Worm (Caenorhabditis elegans) whole organism, L4 larva: ENCODE results near the gene npp-24.

ENCODE experiments used
- D1046.2 ChIP-seq: fragments of 200-800 bp; sonication (Bioruptor generic); IDR thresholded peaks from 2 replicates; pipeline ENCODE4 v1.3.6; 2022; ENCODE audit warnings: missing genetic modification characterization, missing compliant biosample characterization
- T26A8.4 ChIP-seq: fragments of 200-800 bp; sonication (Bioruptor generic); IDR thresholded peaks from 2 replicates; pipeline ENCODE4 v1.3.6; 2022; ENCODE audit warnings: missing genetic modification characterization, missing compliant biosample characterization
- Y105C5A.15 ChIP-seq: fragments of 200-800 bp; sonication (Bioruptor generic); IDR thresholded peaks from 2 replicates; pipeline ENCODE4 v1.3.6; 2022; ENCODE audit warnings: missing genetic modification characterization, missing compliant biosample characterization
- Y5F2A.4 ChIP-seq: fragments of 200-800 bp; sonication (Bioruptor generic); optimal IDR thresholded peaks from 2 replicates; lab custom pipeline; 2018; ENCODE audit warnings: mild to moderate bottlenecking, missing genetic modification characterization, missing compliant biosample characterization
- ZK546.5 ChIP-seq, 2 experiments: sonication (generic microtip); optimal IDR thresholded peaks; 2 replicates each; lab custom pipeline; 2017; ENCODE audit warnings: missing biosample characterization in 2 of 2, missing genetic modification characterization in 2 of 2
- ama-1 ChIP-seq: fragments of 150-350 bp; optimal IDR thresholded peaks from 2 replicates; lab custom pipeline; 2014; ENCODE audit warnings: inconsistent platforms, mixed read lengths
- arid-1 ChIP-seq: fragments of 200-800 bp; sonication (Bioruptor generic); conservative IDR thresholded peaks from 2 replicates; pipeline ENCODE4 v1.3.6; 2022; ENCODE audit warnings: missing genetic modification reagents, missing genetic modification characterization, missing compliant biosample characterization
- ceh-44 ChIP-seq: fragments of 200-800 bp; sonication (Bioruptor generic); IDR thresholded peaks from 2 replicates; pipeline ENCODE4 v1.3.6; 2022; ENCODE audit warnings: missing genetic modification reagents, missing genetic modification characterization, missing compliant biosample characterization
- ces-1 ChIP-seq: fragments of 150-350 bp; sonication (generic microtip); optimal IDR thresholded peaks from 4 replicates; lab custom pipeline; 2014; ENCODE audit warnings: missing biosample characterization, missing genetic modification reagents, missing genetic modification characterization
- ctbp-1 ChIP-seq: fragments of 200-800 bp; sonication (Bioruptor generic); IDR thresholded peaks from 2 replicates; pipeline ENCODE4 v1.3.6; 2022; ENCODE audit warnings: missing genetic modification reagents, missing genetic modification characterization, missing compliant biosample characterization
- daf-12 ChIP-seq: fragments of 150-350 bp; optimal IDR thresholded peaks from 2 replicates; lab custom pipeline; 2014; ENCODE audit warnings: missing biosample characterization, missing genetic modification reagents, missing genetic modification characterization
- daf-19 ChIP-seq: fragments of 200-800 bp; sonication (Bioruptor generic); conservative IDR thresholded peaks from 2 replicates; pipeline ENCODE4 v1.3.6; 2022; ENCODE audit warnings: missing genetic modification characterization, missing compliant biosample characterization
- dmd-6 ChIP-seq: fragments of 200-800 bp; sonication (Bioruptor generic); IDR thresholded peaks from 2 replicates; pipeline ENCODE4 v1.3.6; 2022; ENCODE audit warnings: missing genetic modification reagents, missing genetic modification characterization, missing compliant biosample characterization
- dpl-1 ChIP-seq: fragments of 150-350 bp; optimal IDR thresholded peaks from 2 replicates; lab custom pipeline; 2014; ENCODE audit warnings: missing biosample characterization, missing genetic modification reagents, missing genetic modification characterization
- duxl-1 ChIP-seq: sonication (generic microtip); optimal IDR thresholded peaks from 2 replicates; lab custom pipeline; 2016; ENCODE audit warnings: mild to moderate bottlenecking, missing genetic modification characterization, moderate library complexity, missing compliant biosample characterization; ENCODE audit not compliant: poor library complexity
- dve-1 ChIP-seq: sonication (generic microtip); optimal IDR thresholded peaks from 2 replicates; lab custom pipeline; 2017; ENCODE audit warnings: antibody characterized with exemption, mild to moderate bottlenecking, missing genetic modification characterization, missing compliant biosample characterization; ENCODE audit not compliant: insufficient read depth
- egl-27 ChIP-seq: sonication (generic microtip); optimal IDR thresholded peaks from 3 replicates; lab custom pipeline; 2017; ENCODE audit warnings: missing biosample characterization, missing genetic modification reagents, missing genetic modification characterization
- egl-43 ChIP-seq: fragments of 200-800 bp; sonication (Bioruptor generic); IDR thresholded peaks from 2 replicates; pipeline ENCODE4 v1.3.6; 2022; ENCODE audit warnings: missing genetic modification reagents, missing genetic modification characterization, missing compliant biosample characterization
- gei-8 ChIP-seq: fragments of 200-800 bp; sonication (Bioruptor generic); optimal IDR thresholded peaks from 2 replicates; lab custom pipeline; 2018; ENCODE audit warnings: mild to moderate bottlenecking, missing genetic modification characterization, missing compliant biosample characterization
- hlh-30 ChIP-seq: sonication (generic microtip); optimal IDR thresholded peaks from 2 replicates; lab custom pipeline; 2017; ENCODE audit warnings: antibody characterized with exemption, mild to moderate bottlenecking, missing genetic modification characterization, missing compliant biosample characterization; ENCODE audit not compliant: insufficient read depth
- hmg-1.1 ChIP-seq: fragments of 200-800 bp; sonication (Bioruptor generic); IDR thresholded peaks from 2 replicates; pipeline ENCODE4 v1.3.6; 2022; ENCODE audit warnings: missing genetic modification reagents, missing genetic modification characterization, missing compliant biosample characterization
- lin-1 ChIP-seq: fragments of 200-800 bp; sonication (Bioruptor generic); IDR thresholded peaks from 2 replicates; pipeline ENCODE4 v1.3.6; 2022; ENCODE audit warnings: missing genetic modification reagents, missing genetic modification characterization, missing compliant biosample characterization
- lin-13 ChIP-seq: fragments of 150-350 bp; optimal IDR thresholded peaks from 2 replicates; lab custom pipeline; 2014; ENCODE audit warnings: missing biosample characterization, missing genetic modification reagents, missing genetic modification characterization
- lin-29 ChIP-seq: fragments of 200-800 bp; sonication (Bioruptor generic); IDR thresholded peaks from 2 replicates; pipeline ENCODE4 v1.3.6; 2022; ENCODE audit warnings: missing genetic modification reagents, missing genetic modification characterization, missing compliant biosample characterization
- lin-38 ChIP-seq: fragments of 200-800 bp; sonication (Bioruptor generic); IDR thresholded peaks from 2 replicates; pipeline ENCODE4 v1.3.6; 2022; ENCODE audit warnings: missing genetic modification reagents, missing genetic modification characterization, missing compliant biosample characterization
- madf-9 ChIP-seq: fragments of 200-800 bp; sonication (Bioruptor generic); conservative IDR thresholded peaks from 2 replicates; pipeline ENCODE4 v1.3.6; 2022; ENCODE audit warnings: missing genetic modification reagents, missing genetic modification characterization, missing compliant biosample characterization
- mdl-1 ChIP-seq, 2 experiments: fragments of 150-350 bp in 1 of 2; sonication (generic microtip) in 1 of 2; optimal IDR thresholded peaks; 2 replicates each; lab custom pipeline; 2014 to 2017; ENCODE audit warnings: missing biosample characterization in 2 of 2, missing genetic modification characterization in 2 of 2
- mdt-29 ChIP-seq: fragments of 200-800 bp; sonication (Bioruptor generic); IDR thresholded peaks from 2 replicates; pipeline ENCODE4 v1.3.6; 2022; ENCODE audit warnings: missing genetic modification reagents, missing genetic modification characterization, missing compliant biosample characterization
- mep-1 ChIP-seq: fragments of 150-350 bp; sonication (generic microtip); optimal IDR thresholded peaks from 3 replicates; lab custom pipeline; 2014; ENCODE audit warnings: missing biosample characterization, missing genetic modification characterization
- mes-2 ChIP-seq: sonication (generic microtip); optimal IDR thresholded peaks from 2 replicates; lab custom pipeline; 2016; ENCODE audit warnings: missing genotype, mild to moderate bottlenecking, missing genetic modification characterization, missing compliant biosample characterization; ENCODE audit not compliant: poor library complexity, severe bottlenecking
- mxl-2 ChIP-seq: fragments of 200-800 bp; sonication (Bioruptor generic); conservative IDR thresholded peaks from 2 replicates; pipeline ENCODE4 v1.3.6; 2022; ENCODE audit warnings: missing genetic modification reagents, missing genetic modification characterization, missing compliant biosample characterization
- mxl-3 ChIP-seq: fragments of 200-800 bp; sonication (Bioruptor generic); optimal IDR thresholded peaks from 2 replicates; lab custom pipeline; 2018; ENCODE audit warnings: mild to moderate bottlenecking, missing genetic modification characterization, missing compliant biosample characterization
- nhr-10 ChIP-seq: fragments of 150-350 bp; optimal IDR thresholded peaks from 2 replicates; lab custom pipeline; 2014; ENCODE audit warnings: missing biosample characterization, missing genetic modification characterization
- nhr-102 ChIP-seq: sonication (generic microtip); optimal IDR thresholded peaks from 2 replicates; lab custom pipeline; 2016; ENCODE audit warnings: mild to moderate bottlenecking, missing genetic modification characterization, moderate library complexity, missing compliant biosample characterization
- nhr-11 ChIP-seq: fragments of 150-350 bp; optimal IDR thresholded peaks from 2 replicates; lab custom pipeline; 2014; ENCODE audit warnings: missing biosample characterization, missing genetic modification characterization
- nhr-237 ChIP-seq: sonication (generic microtip); optimal IDR thresholded peaks from 2 replicates; lab custom pipeline; 2017; ENCODE audit warnings: missing biosample characterization, missing genetic modification characterization
- nhr-41 ChIP-seq: fragments of 200-800 bp; sonication (Bioruptor generic); IDR thresholded peaks from 2 replicates; pipeline ENCODE4 v1.3.6; 2022; ENCODE audit warnings: missing genetic modification reagents, missing genetic modification characterization, missing compliant biosample characterization
- nhr-6 ChIP-seq: fragments of 150-350 bp; optimal IDR thresholded peaks from 2 replicates; lab custom pipeline; 2014; ENCODE audit warnings: missing biosample characterization, missing genetic modification characterization
- nhr-77 ChIP-seq: fragments of 150-350 bp; optimal IDR thresholded peaks from 2 replicates; lab custom pipeline; 2014; ENCODE audit warnings: missing biosample characterization, missing genetic modification characterization
- php-3 ChIP-seq: fragments of 200-800 bp; sonication (Bioruptor generic); IDR thresholded peaks from 2 replicates; pipeline ENCODE4 v1.3.6; 2022; ENCODE audit warnings: missing genetic modification reagents, missing genetic modification characterization, missing compliant biosample characterization
- saeg-2 ChIP-seq: fragments of 200-800 bp; sonication (Bioruptor generic); IDR thresholded peaks from 2 replicates; pipeline ENCODE4 v1.3.6; 2022; ENCODE audit warnings: missing genetic modification reagents, missing genetic modification characterization, missing compliant biosample characterization
- snpc-1.2 ChIP-seq: fragments of 200-800 bp; sonication (Bioruptor generic); IDR thresholded peaks from 2 replicates; pipeline ENCODE4 v1.3.6; 2022; ENCODE audit warnings: missing genetic modification reagents, missing genetic modification characterization, missing compliant biosample characterization
- snpc-4 ChIP-seq: fragments of 150-350 bp; optimal IDR thresholded peaks from 2 replicates; lab custom pipeline; 2014; ENCODE audit warnings: missing biosample characterization, missing genetic modification characterization
- spr-1 ChIP-seq: sonication (generic microtip); optimal IDR thresholded peaks from 2 replicates; lab custom pipeline; 2016; ENCODE audit warnings: mild to moderate bottlenecking, missing genetic modification characterization, missing compliant biosample characterization
- zag-1 ChIP-seq: fragments of 150-350 bp; optimal IDR thresholded peaks from 2 replicates; lab custom pipeline; 2014; ENCODE audit warnings: missing biosample characterization, missing genetic modification characterization
- ztf-11 ChIP-seq: fragments of 150-350 bp; optimal IDR thresholded peaks from 2 replicates; lab custom pipeline; 2014; ENCODE audit warnings: missing biosample characterization, missing genetic modification characterization

Gene npp-24

ce11 chrII:5543476-5544144 is 37.9 kb downstream of the npp-24 start (continued):
- TF ChIP-seq nhr-102 (peak; percentile 97), zag-1 (tag; lab: Kevin White, UChicago) (peak; percentile 95), snpc-1.2 (GFP tag; lab: Robert Waterston, UW) (peak; percentile 79), mdt-29 (peak; percentile 99), nhr-6 (peak; percentile 93), lin-29 (peak; percentile 91), nhr-10 (tag; lab: Kevin White, UChicago) (peak; percentile 96)
- TF ChIP-seq, all 104 proteins: peak for 98

DNA sequence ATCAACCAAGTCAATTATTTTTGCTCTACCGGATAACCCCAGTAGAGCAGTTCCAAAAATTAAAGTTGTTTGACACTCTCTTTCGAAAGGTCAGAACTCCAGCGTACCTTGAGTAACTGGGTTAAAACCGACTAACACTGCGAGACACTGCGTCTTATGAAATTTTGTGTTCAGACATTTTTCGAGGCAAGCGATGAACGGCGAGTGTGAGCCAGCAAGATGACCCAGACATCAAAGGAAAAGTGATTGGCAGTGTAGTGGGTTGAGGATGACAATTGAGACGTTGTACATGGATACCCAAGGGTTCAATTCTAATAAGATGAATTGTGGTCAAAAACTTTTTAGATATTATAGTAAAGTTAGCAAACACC is 38.5 kb downstream of the npp-24 start:
- TF ChIP-seq spr-1 (tag; lab: Kevin White, UChicago) (no peak), daf-19 (GFP tag; lab: Robert Waterston, UW) (no peak), ztf-11 (tag; lab: Kevin White, UChicago) (no peak), gei-8 (GFP tag; lab: Kevin White, UChicago) (no peak), snpc-4 (tag; lab: Kevin White, UChicago) (peak; percentile 92), dve-1 (peak; percentile 96), snpc-1.2 (GFP tag; lab: Robert Waterston, UW) (no peak), nhr-11 (tag; lab: Kevin White, UChicago) (peak; percentile 62), saeg-2 (GFP tag; lab: Robert Waterston, UW) (peak; percentile 47; the same call in 1 of the 2 replicates), ama-1 (lab: Kevin White, UChicago) (peak; percentile 99), dmd-6 (GFP tag; lab: Robert Waterston, UW) (peak; percentile 80), egl-27 (tag; lab: Kevin White, UChicago) (peak; percentile 48), nhr-77 (peak; percentile 15), nhr-41 (GFP tag; lab: Robert Waterston, UW) (peak; percentile 46; the same call in 1 of the 2 replicates), mes-2 (tag; lab: Kevin White, UChicago) (peak; percentile 81), ceh-44 (GFP tag; lab: Robert Waterston, UW) (no peak), T26A8.4 (GFP tag; lab: Robert Waterston, UW) (peak; percentile 4), arid-1 (GFP tag; lab: Robert Waterston, UW) (peak; percentile 74), madf-9 (GFP tag; lab: Robert Waterston, UW) (peak; percentile 63; the same call in 1 of the 2 replicates), duxl-1 (tag; lab: Kevin White, UChicago) (peak; percentile 46), nhr-237 (tag; lab: Kevin White, UChicago) (no peak), lin-38 (0 out of 2 replicates have a peak, but pooled peaks have one; percentile 4), hlh-30 (peak; percentile 33), mep-1 (tag; lab: Kevin White, UChicago) (peak; percentile 76), hmg-1.1 (peak; percentile 8; the same call in 1 of the 2 replicates), mdt-29 (peak; percentile 97), Y5F2A.4 (no peak), ZK546.5 (tag; optimal IDR thresholded peaks at IDR 0.05; lab: Kevin White, UChicago) (no peak), mxl-2 (GFP tag; lab: Robert Waterston, UW) (peak; percentile 60; the same call in 1 of the 2 replicates), daf-12 (tag; lab: Kevin White, UChicago) (no peak), mxl-3 (GFP tag; lab: Kevin White, UChicago) (no peak), nhr-102 (peak; percentile 10), lin-13 (GFP tag; lab: Kevin White, UChicago) (peak; percentile 57), egl-43 (GFP tag; lab: Robert Waterston, UW) (peak; percentile 65; the same call in 1 of the 2 replicates), D1046.2 (GFP tag; lab: Robert Waterston, UW) (peak; percentile 59; the same call in 1 of the 2 replicates), ctbp-1 (0 out of 2 replicates have a peak, but pooled peaks have one; percentile 17), php-3 (GFP tag; lab: Robert Waterston, UW) (peak; percentile 36; the same call in 1 of the 2 replicates), lin-1 (GFP tag; lab: Robert Waterston, UW) (peak; percentile 59; the same call in 1 of the 2 replicates), Y105C5A.15 (GFP tag; lab: Robert Waterston, UW) (no peak), mdl-1 (tag; optimal IDR thresholded peaks at IDR 0.05; lab: Kevin White, UChicago) (peak in 1 of 2 experiments; percentile 45), ces-1 (no peak), dpl-1 (GFP tag; lab: Kevin White, UChicago) (peak; percentile 57)
